Fruit fly (Drosophila melanogaster): ENCODE data around the gene tefu.
A peak's percentile ranks its signal among the peaks of the same experiment; 100 is the strongest.

The tefu gene

DNA sequence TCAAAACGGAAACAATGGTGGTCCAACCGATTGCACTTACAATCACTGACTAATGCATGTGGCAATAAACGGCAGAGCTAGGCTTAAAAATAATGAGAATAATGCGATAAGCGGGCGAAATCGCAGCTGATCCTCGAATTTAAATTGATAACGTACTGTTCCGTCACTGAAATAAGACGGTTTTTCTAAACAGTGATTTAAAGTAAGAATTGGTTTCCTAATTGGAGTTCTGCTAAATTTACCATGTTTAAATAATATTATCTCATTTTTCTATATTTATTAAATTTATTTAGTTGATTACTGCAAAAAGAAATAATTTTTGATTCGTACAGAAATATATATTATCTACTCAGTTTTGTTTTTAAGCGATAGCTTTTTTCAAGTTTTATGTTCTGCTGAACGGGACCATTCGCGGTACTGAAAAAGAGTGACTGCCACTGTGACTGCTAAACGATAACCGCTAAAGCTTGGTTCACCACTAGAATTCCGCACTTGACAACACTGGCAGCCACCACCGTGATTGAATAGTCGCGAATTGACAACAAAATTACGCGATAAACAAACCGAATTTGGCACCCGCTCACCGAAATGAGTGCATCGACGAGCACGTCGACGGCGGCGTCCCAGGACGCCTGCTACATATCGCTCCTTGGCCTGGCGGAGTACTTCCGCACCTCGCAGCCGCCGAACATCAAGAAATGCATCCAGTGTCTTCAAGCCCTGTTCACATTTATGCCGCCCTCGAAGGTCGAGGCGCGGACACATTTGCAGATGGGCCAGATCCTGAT lies 33.1 kb downstream of the tefu start, which contains the start of the genes Spn88Eb and Mau2 (continued):
- peak; percentile 55; the same call in 2 of the 3 replicates for TF ChIP-seq Doc3 (GFP tag; IDR thresholded peaks at IDR 0.05; ENCODE audit: partially characterized antibody)
- peak; percentile 67 for TF ChIP-seq Nf-YC (tag; optimal IDR thresholded peaks at IDR 0.05)
- TF ChIP-seq psq (GFP tag; optimal IDR thresholded peaks at IDR 0.05) = no peak
- TF ChIP-seq sens (GFP tag) = peak; percentile 89
- no peak for TF ChIP-seq Hr78 (GFP tag; optimal IDR thresholded peaks at IDR 0.05)
- TF ChIP-seq her (GFP tag; optimal IDR thresholded peaks at IDR 0.05) = peak; percentile 52
- no peak for TF ChIP-seq pb (GFP tag; optimal IDR thresholded peaks at IDR 0.05)
- TF ChIP-seq CG10267 (tag; optimal IDR thresholded peaks at IDR 0.05) = peak; percentile 94
- TF ChIP-seq abd-A (tag; optimal IDR thresholded peaks at IDR 0.05) = no peak
- TF ChIP-seq wek (GFP tag; optimal IDR thresholded peaks at IDR 0.05) = no peak
- TF ChIP-seq sens-2 (GFP tag; IDR thresholded peaks at IDR 0.05) = peak; percentile 40; the same call in 1 of the 2 replicates
- TF ChIP-seq Kr (GFP tag; optimal IDR thresholded peaks at IDR 0.05) = no peak
- no peak for TF ChIP-seq CG3065 (GFP tag; optimal IDR thresholded peaks at IDR 0.05)
- TF ChIP-seq ssp (GFP tag; IDR thresholded peaks at IDR 0.05) = peak; percentile 82
- peak; percentile 55 for TF ChIP-seq Myb (GFP tag; optimal IDR thresholded peaks at IDR 0.05)
- TF ChIP-seq CG1647 (GFP tag; optimal IDR thresholded peaks at IDR 0.05) = peak; percentile 66
- no peak for TF ChIP-seq Eip74EF (GFP tag; optimal IDR thresholded peaks at IDR 0.05)
- peak; percentile 71; the same call in 1 of the 2 replicates for TF ChIP-seq CG7372 (GFP tag; IDR thresholded peaks at IDR 0.05)
- TF ChIP-seq D (optimal IDR thresholded peaks at IDR 0.05) = no peak
- TF ChIP-seq D (GFP tag; optimal IDR thresholded peaks at IDR 0.05) = peak; percentile 14
- peak; percentile 9 for TF ChIP-seq tx (GFP tag; optimal IDR thresholded peaks at IDR 0.05)
- peak; percentile 64 for TF ChIP-seq HmgD (GFP tag; optimal IDR thresholded peaks at IDR 0.05)
- peak; percentile 76 for TF ChIP-seq wdn (GFP tag; IDR thresholded peaks at IDR 0.05)
- TF ChIP-seq crol (GFP tag; IDR thresholded peaks at IDR 0.05) = no peak
- TF ChIP-seq fru (optimal IDR thresholded peaks at IDR 0.05) = no peak
- no peak for TF ChIP-seq CG1529 (GFP tag; optimal IDR thresholded peaks at IDR 0.05)
- peak; percentile 67 for TF ChIP-seq CG34224 (GFP tag; IDR thresholded peaks at IDR 0.05; ENCODE audit: partially characterized antibody)
- TF ChIP-seq CG42726 (GFP tag; IDR thresholded peaks at IDR 0.05; ENCODE audit: partially characterized antibody) = peak; percentile 67
- peak; percentile 82 for TF ChIP-seq knrl (GFP tag; IDR thresholded peaks at IDR 0.05; ENCODE audit: partially characterized antibody)
- TF ChIP-seq Sox102F (GFP tag; optimal IDR thresholded peaks at IDR 0.05) = no peak
- TF ChIP-seq Trl (optimal IDR thresholded peaks at IDR 0.05) = no peak
- peak; percentile 70 for TF ChIP-seq Trl (GFP tag; optimal IDR thresholded peaks at IDR 0.05)
- TF ChIP-seq CG6854 (GFP tag; optimal IDR thresholded peaks at IDR 0.05) = no peak
- TF ChIP-seq tup (GFP tag; optimal IDR thresholded peaks at IDR 0.05) = peak; percentile 24
- peak; percentile 57; the same call in 1 of the 2 replicates for TF ChIP-seq CG32772 (GFP tag; IDR thresholded peaks at IDR 0.05)
- peak; percentile 49; the same call in 1 of the 2 replicates for TF ChIP-seq Adf1 (GFP tag; IDR thresholded peaks at IDR 0.05)
- peak; percentile 20 for TF ChIP-seq Side (GFP tag; optimal IDR thresholded peaks at IDR 0.05)
- no peak for TF ChIP-seq Dfd (GFP tag; optimal IDR thresholded peaks at IDR 0.05)
- no peak for TF ChIP-seq hb (GFP tag; IDR thresholded peaks at IDR 0.05; ENCODE audit: partially characterized antibody)
- TF ChIP-seq CG32532 (GFP tag; IDR thresholded peaks at IDR 0.05) = peak; percentile 85
- TF ChIP-seq ash1 (GFP tag; optimal IDR thresholded peaks at IDR 0.05) = no peak
- TF ChIP-seq ken (GFP tag; IDR thresholded peaks at IDR 0.05) = peak; percentile 82
- no peak for TF ChIP-seq CG3838 (GFP tag; optimal IDR thresholded peaks at IDR 0.05)
- peak; percentile 49 for TF ChIP-seq trem (tag; optimal IDR thresholded peaks at IDR 0.05)
- TF ChIP-seq CG17328 (GFP tag; IDR thresholded peaks at IDR 0.05) = peak; percentile 53
- no peak for TF ChIP-seq emc (GFP tag; optimal IDR thresholded peaks at IDR 0.05)
- TF ChIP-seq Drgx (GFP tag; IDR thresholded peaks at IDR 0.05) = peak; percentile 37; the same call in 1 of the 2 replicates
- TF ChIP-seq Hey (tag; optimal IDR thresholded peaks at IDR 0.05) = no peak
- TF ChIP-seq sna (GFP tag; IDR thresholded peaks at IDR 0.05; ENCODE audit: partially characterized antibody) = peak; percentile 56; the same call in 1 of the 2 replicates
- no peak for TF ChIP-seq D19A (tag; optimal IDR thresholded peaks at IDR 0.05)

All from whole organism, embryonic.